Worm (Caenorhabditis elegans) whole organism, mixed stage, embryonic: ENCODE data around the gene mrpl-1.

Experiments
- cnd-1 ChIP-seq: fragments of 200-800 bp; sonication (Bioruptor generic); optimal IDR thresholded peaks from 2 replicates; lab custom pipeline; 2018; ENCODE audit warnings: mild to moderate bottlenecking, missing genetic modification characterization, missing compliant biosample characterization
- lin-13 ChIP-seq: fragments of 150-350 bp; optimal IDR thresholded peaks from 2 replicates; lab custom pipeline; 2014; ENCODE audit warnings: missing biosample characterization, missing genetic modification characterization
- nhr-2 ChIP-seq: fragments of 150-350 bp; optimal IDR thresholded peaks from 2 replicates; lab custom pipeline; 2014; ENCODE audit warnings: missing biosample characterization, missing genetic modification characterization

DNA sequence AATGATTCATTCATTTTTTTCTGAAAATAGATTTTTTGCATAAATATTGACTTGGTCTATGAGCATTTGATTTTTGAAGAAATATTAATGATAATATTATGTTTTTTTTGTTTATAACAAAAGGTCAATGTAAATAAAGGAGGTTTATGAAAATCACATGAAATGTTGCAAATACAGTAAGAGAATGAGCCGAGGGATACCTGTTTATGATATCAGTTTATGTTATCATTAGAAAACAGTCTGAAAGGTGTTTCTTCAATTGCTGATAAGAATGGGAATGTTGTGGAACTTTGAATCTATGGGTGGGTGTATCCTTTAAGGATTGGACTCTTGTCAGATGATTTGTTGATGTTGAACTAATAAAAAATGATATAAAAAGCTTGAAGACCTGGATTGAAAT is 24.7 kb upstream of the mrpl-1 start:
- TF ChIP-seq nhr-2 (tag; lab: Kevin White, UChicago) (no peak), lin-13 (tag; lab: Kevin White, UChicago) (no peak), cnd-1 (tag; lab: Kevin White, UChicago) (no peak)
